Fruit fly (Drosophila melanogaster) whole organism, embryonic: ENCODE results near the gene Dpy-30L1.

Experiments used
- Awh ChIP-seq: fragments of 200-800 bp; sonication (Bioruptor generic); IDR thresholded peaks from 2 replicates; pipeline ENCODE4, ENCODE4 v1.3.6; 2022; ENCODE audit warnings: missing biosample characterization, missing genetic modification characterization
- BtbVII ChIP-seq: fragments of 200-800 bp; sonication (Bioruptor generic); optimal IDR thresholded peaks from 3 replicates; lab custom pipeline; 2017; ENCODE audit warnings: missing biosample characterization, mild to moderate bottlenecking, missing genetic modification characterization
- CG10462 ChIP-seq: fragments of 200-800 bp; sonication (Bioruptor generic); optimal IDR thresholded peaks from 2 replicates; lab custom pipeline; 2016; ENCODE audit warnings: missing biosample characterization, missing genetic modification characterization
- CG10654 ChIP-seq: fragments of 200-800 bp; sonication (Bioruptor generic); optimal IDR thresholded peaks from 2 replicates; lab custom pipeline; 2016; ENCODE audit warnings: missing biosample characterization, missing genetic modification characterization
- CG11504 ChIP-seq: fragments of 200-800 bp; sonication (Bioruptor generic); optimal IDR thresholded peaks from 3 replicates; lab custom pipeline; 2019; ENCODE audit warnings: missing biosample characterization, mild to moderate bottlenecking, missing genetic modification characterization, moderate library complexity
- CG12155 ChIP-seq: fragments of 200-800 bp; sonication (Bioruptor generic); optimal IDR thresholded peaks from 3 replicates; lab custom pipeline; 2016; ENCODE audit warnings: missing biosample characterization, missing genetic modification characterization
- CG12942 ChIP-seq: fragments of 200-800 bp; sonication (Bioruptor generic); optimal IDR thresholded peaks from 3 replicates; lab custom pipeline; 2016; ENCODE audit warnings: missing biosample characterization, missing genetic modification characterization
- CG14014 ChIP-seq: fragments of 200-800 bp; sonication (Bioruptor generic); IDR thresholded peaks from 2 replicates; pipeline ENCODE4 v1.3.6; 2022; ENCODE audit warnings: missing biosample characterization, missing genetic modification characterization
- CG14441 ChIP-seq: fragments of 200-800 bp; sonication (Bioruptor generic); IDR thresholded peaks from 2 replicates; pipeline ENCODE4 v1.3.6; 2022; ENCODE audit warnings: missing biosample characterization, missing genetic modification characterization
- CG17186 ChIP-seq: fragments of 200-800 bp; sonication (Bioruptor generic); optimal IDR thresholded peaks from 3 replicates; lab custom pipeline; 2017; ENCODE audit warnings: missing biosample characterization, missing genetic modification reagents, missing genetic modification characterization
- CG17568 ChIP-seq: fragments of 200-800 bp; sonication (Bioruptor generic); optimal IDR thresholded peaks from 2 replicates; lab custom pipeline; 2018; ENCODE audit warnings: missing biosample characterization, mild to moderate bottlenecking, missing genetic modification characterization, moderate library complexity
- CG17802 ChIP-seq: fragments of 200-800 bp; sonication (Bioruptor generic); optimal IDR thresholded peaks from 2 replicates; lab custom pipeline; 2018; ENCODE audit warnings: missing biosample characterization, mild to moderate bottlenecking, missing genetic modification characterization, moderate library complexity
- CG17912 ChIP-seq: fragments of 200-800 bp; sonication (Bioruptor generic); optimal IDR thresholded peaks from 2 replicates; lab custom pipeline; 2018; ENCODE audit warnings: missing biosample characterization, mild to moderate bottlenecking, missing genetic modification characterization
- CG1832 ChIP-seq: fragments of 200-800 bp; sonication (Bioruptor generic); optimal IDR thresholded peaks from 2 replicates; lab custom pipeline; 2017; ENCODE audit warnings: missing biosample characterization, mild to moderate bottlenecking, missing genetic modification characterization, inconsistent platforms
- CG18476 ChIP-seq: fragments of 200-800 bp; sonication (Bioruptor generic); optimal IDR thresholded peaks from 2 replicates; lab custom pipeline; 2016; ENCODE audit warnings: missing biosample characterization, mild to moderate bottlenecking, missing genetic modification characterization
- CG2202 ChIP-seq: fragments of 200-800 bp; sonication (Bioruptor generic); optimal IDR thresholded peaks from 2 replicates; lab custom pipeline; 2018; ENCODE audit warnings: missing biosample characterization, mild to moderate bottlenecking, missing genetic modification characterization
- CG33213 ChIP-seq: fragments of 200-800 bp; sonication (Bioruptor generic); optimal IDR thresholded peaks from 3 replicates; lab custom pipeline; 2016; ENCODE audit warnings: missing biosample characterization, missing genetic modification characterization
- CG34422 ChIP-seq: fragments of 200-800 bp; sonication (Bioruptor generic); IDR thresholded peaks from 3 replicates; pipeline ENCODE4 v1.3.6; 2022; ENCODE audit warnings: missing biosample characterization, missing genetic modification characterization
- CG4328 ChIP-seq: fragments of 200-800 bp; sonication (Bioruptor generic); optimal IDR thresholded peaks from 3 replicates; lab custom pipeline; 2017; ENCODE audit warnings: missing biosample characterization, missing genetic modification reagents, missing genetic modification characterization
- CG6689 ChIP-seq: fragments of 200-800 bp; sonication (Bioruptor generic); IDR thresholded peaks from 2 replicates; pipeline ENCODE4 v1.3.6; 2022; ENCODE audit warnings: missing biosample characterization, missing genetic modification characterization
- CG7372 ChIP-seq: fragments of 200-800 bp; sonication (Bioruptor generic); IDR thresholded peaks from 2 replicates; pipeline ENCODE4 v1.3.6; 2022; ENCODE audit warnings: missing biosample characterization, missing genetic modification characterization
- CG7839 ChIP-seq: fragments of 200-800 bp; sonication (Bioruptor generic); optimal IDR thresholded peaks from 3 replicates; lab custom pipeline; 2018; ENCODE audit warnings: missing biosample characterization, mild to moderate bottlenecking, missing genetic modification characterization, moderate library complexity
- CG7987 ChIP-seq: fragments of 200-800 bp; sonication (Bioruptor generic); optimal IDR thresholded peaks from 2 replicates; lab custom pipeline; 2018; ENCODE audit warnings: missing biosample characterization, mild to moderate bottlenecking, missing genetic modification characterization, moderate library complexity
- CG8944 ChIP-seq: fragments of 200-800 bp; sonication (Bioruptor generic); optimal IDR thresholded peaks from 3 replicates; lab custom pipeline; 2016; ENCODE audit warnings: missing biosample characterization, missing genetic modification characterization
- CG9437 ChIP-seq: fragments of 200-800 bp; sonication (Bioruptor generic); optimal IDR thresholded peaks from 2 replicates; lab custom pipeline; 2018; ENCODE audit warnings: missing biosample characterization, mild to moderate bottlenecking, missing genetic modification characterization
- H2.0 ChIP-seq: fragments of 200-800 bp; sonication (Bioruptor generic); IDR thresholded peaks from 2 replicates; pipeline ENCODE4 v1.3.6; 2022; ENCODE audit warnings: missing biosample characterization, missing genetic modification characterization
- HHEX ChIP-seq: fragments of 200-800 bp; sonication (Bioruptor generic); optimal IDR thresholded peaks from 3 replicates; lab custom pipeline; 2017; ENCODE audit warnings: missing biosample characterization, mild to moderate bottlenecking, missing genetic modification characterization, missing genetic modification reagents
- Hr39 ChIP-seq: fragments of >200 bp; optimal IDR thresholded peaks from 2 replicates; lab custom pipeline; 2017
- NfI ChIP-seq: fragments of 200-800 bp; sonication (Bioruptor generic); optimal IDR thresholded peaks from 3 replicates; lab custom pipeline; 2018; ENCODE audit warnings: missing biosample characterization, mild to moderate bottlenecking, missing genetic modification characterization, moderate library complexity
- PHDP ChIP-seq: fragments of 200-800 bp; sonication (Bioruptor generic); optimal IDR thresholded peaks from 3 replicates; lab custom pipeline; 2018; ENCODE audit warnings: missing biosample characterization, mild to moderate bottlenecking, missing genetic modification characterization, moderate library complexity
- Pdp1 ChIP-seq, 2 experiments: fragments of 200-800 bp; sonication (Bioruptor generic); optimal IDR thresholded peaks; 3 replicates each; lab custom pipeline; 2016; ENCODE audit warnings: missing biosample characterization in 2 of 2, missing genetic modification characterization in 2 of 2, mild to moderate bottlenecking in 1 of 2, moderate library complexity in 1 of 2
- Rx ChIP-seq: fragments of 200-800 bp; sonication (Bioruptor generic); IDR thresholded peaks from 2 replicates; pipeline ENCODE4 v1.3.6; 2022; ENCODE audit warnings: missing biosample characterization, missing genetic modification characterization
- Sin3A ChIP-seq: fragments of >200 bp; optimal IDR thresholded peaks from 2 replicates; lab custom pipeline; 2018
- Xbp1 ChIP-seq: fragments of 200-800 bp; sonication (Bioruptor generic); optimal IDR thresholded peaks from 3 replicates; lab custom pipeline; 2016; ENCODE audit warnings: missing biosample characterization, mild to moderate bottlenecking, missing genetic modification characterization
- bcd ChIP-seq: fragments of 200-800 bp; sonication (Bioruptor generic); optimal IDR thresholded peaks from 2 replicates; lab custom pipeline; 2017; ENCODE audit warnings: missing biosample characterization, mild to moderate bottlenecking, missing genetic modification characterization
- dan ChIP-seq: fragments of 200-800 bp; sonication (Bioruptor generic); IDR thresholded peaks from 2 replicates; pipeline ENCODE4 v1.3.6; 2022; ENCODE audit warnings: missing biosample characterization, missing genetic modification characterization
- disco-r ChIP-seq: fragments of 200-800 bp; sonication (Bioruptor generic); optimal IDR thresholded peaks from 2 replicates; lab custom pipeline; 2016; ENCODE audit warnings: missing biosample characterization, missing genetic modification characterization
- esg ChIP-seq: fragments of 200-800 bp; sonication (Bioruptor generic); conservative IDR thresholded peaks from 2 replicates; pipeline ENCODE4 v1.3.6; 2022; ENCODE audit warnings: missing biosample characterization, missing genetic modification characterization
- eyg ChIP-seq: fragments of 200-800 bp; sonication (Bioruptor generic); optimal IDR thresholded peaks from 3 replicates; lab custom pipeline; 2016; ENCODE audit warnings: missing biosample characterization, missing genetic modification characterization
- fd102C ChIP-seq: fragments of 200-800 bp; sonication (Bioruptor generic); optimal IDR thresholded peaks from 2 replicates; lab custom pipeline; 2018; ENCODE audit warnings: missing biosample characterization, mild to moderate bottlenecking, missing genetic modification characterization, moderate library complexity
- hb ChIP-seq: fragments of 200-800 bp; sonication (Bioruptor generic); IDR thresholded peaks from 3 replicates; pipeline ENCODE4 v1.3.6; 2022; ENCODE audit warnings: missing biosample characterization, missing genetic modification characterization; ENCODE audit not compliant: partially characterized antibody
- hkb ChIP-seq, 2 experiments: fragments of 200-800 bp in 1 of 2; fragments of >200 bp in 1 of 2; sonication (Bioruptor generic) in 1 of 2; IDR thresholded peaks in 1 of 2; optimal IDR thresholded peaks in 1 of 2; 2 replicates each; pipeline versions ENCODE4 v1.3.6 to Lab custom; 2017 to 2022; ENCODE audit warnings: missing biosample characterization in 1 of 2, missing genetic modification characterization in 1 of 2
- klu ChIP-seq: fragments of 200-800 bp; sonication (Bioruptor generic); IDR thresholded peaks from 2 replicates; pipeline ENCODE4 v1.3.6; 2022; ENCODE audit warnings: missing biosample characterization, missing genetic modification characterization
- nerfin-2 ChIP-seq: fragments of 200-800 bp; sonication (Bioruptor generic); IDR thresholded peaks from 2 replicates; pipeline ENCODE4 v1.3.6; 2022; ENCODE audit warnings: missing biosample characterization, missing genetic modification characterization; ENCODE audit not compliant: partially characterized antibody
- pb ChIP-seq: fragments of 200-800 bp; sonication (Bioruptor generic); optimal IDR thresholded peaks from 3 replicates; lab custom pipeline; 2016; ENCODE audit warnings: missing biosample characterization, missing genetic modification characterization
- ranshi ChIP-seq: fragments of 200-800 bp; sonication (Bioruptor generic); IDR thresholded peaks from 2 replicates; pipeline ENCODE4 v1.3.6; 2022; ENCODE audit warnings: missing biosample characterization, missing genetic modification characterization
- sisA ChIP-seq: fragments of 200-800 bp; sonication (Bioruptor generic); IDR thresholded peaks from 2 replicates; pipeline ENCODE4 v1.3.6; 2022; ENCODE audit warnings: missing biosample characterization, missing genetic modification characterization
- slou ChIP-seq: fragments of 200-800 bp; sonication (Bioruptor generic); optimal IDR thresholded peaks from 3 replicates; lab custom pipeline; 2016; ENCODE audit warnings: missing biosample characterization, missing genetic modification characterization
- unpg ChIP-seq: fragments of 200-800 bp; sonication (Bioruptor generic); optimal IDR thresholded peaks from 3 replicates; lab custom pipeline; 2018; ENCODE audit warnings: missing biosample characterization, mild to moderate bottlenecking, missing genetic modification characterization, moderate library complexity
- wdn ChIP-seq: fragments of 200-800 bp; sonication (Bioruptor generic); IDR thresholded peaks from 2 replicates; pipeline ENCODE4 v1.3.6; 2022; ENCODE audit warnings: missing biosample characterization, missing genetic modification characterization
- z ChIP-seq: fragments of 200-800 bp; sonication (Bioruptor generic); IDR thresholded peaks from 3 replicates; pipeline ENCODE4 v1.3.6; 2022; ENCODE audit warnings: missing biosample characterization, missing genetic modification characterization

The Dpy-30L1 gene

DNA sequence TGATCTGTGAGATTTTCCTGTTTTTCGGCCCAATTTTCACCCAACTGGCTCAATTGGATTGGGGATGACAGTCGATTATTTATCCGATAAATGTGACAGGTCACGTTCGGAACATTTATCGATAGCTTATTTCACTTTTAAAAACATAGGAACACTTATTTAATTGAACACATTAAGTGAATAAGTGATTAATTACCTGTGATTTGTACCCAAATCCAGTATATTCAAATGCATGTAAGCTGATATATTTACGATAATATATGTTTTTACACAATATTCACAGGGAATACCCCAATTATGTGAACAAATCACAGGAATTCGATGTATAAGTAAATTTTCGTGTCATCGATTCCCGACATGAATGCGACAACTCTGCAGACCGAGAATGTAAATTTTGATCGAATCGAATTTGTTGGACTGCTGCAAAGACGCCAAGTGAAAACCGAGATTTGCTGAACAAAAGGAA is at the start of gene Dpy-30L1, which contains the start of gene EMC3 (continued):
- TF ChIP-seq esg (GFP tag; lab: Robert Waterston, UW) (0 out of 2 replicates have a peak, but pooled peaks have one; percentile 19), CG11504 (no peak), Sin3A (lab: Kevin White, UChicago) (peak; percentile 74), HHEX (GFP tag; lab: Kevin White, UChicago) (peak; percentile 15), bcd (GFP tag; lab: Kevin White, UChicago) (no peak), ranshi (GFP tag; lab: Robert Waterston, UW) (peak; percentile 47; the same call in 1 of the 2 replicates), CG10462 (no peak), CG12155 (peak; percentile 54), klu (GFP tag; lab: Robert Waterston, UW) (peak; percentile 12; the same call in 1 of the 2 replicates), Awh (no peak), CG7987 (GFP tag; lab: Kevin White, UChicago) (no peak), CG17802 (tag; lab: Kevin White, UChicago) (no peak), CG7372 (GFP tag; lab: Robert Waterston, UW) (0 out of 2 replicates have a peak, but pooled peaks have one; percentile 23), CG8944 (GFP tag; lab: Kevin White, UChicago) (peak; percentile 29), hkb (optimal IDR thresholded peaks at IDR 0.05; lab: Kevin White, UChicago) (no peak), hkb (GFP tag; IDR thresholded peaks at IDR 0.05; lab: Robert Waterston, UW) (peak; percentile 57), BtbVII (GFP tag; lab: Kevin White, UChicago) (no peak), PHDP (tag; lab: Kevin White, UChicago) (peak; percentile 67), CG17568 (GFP tag; lab: Kevin White, UChicago) (no peak), disco-r (GFP tag; lab: Kevin White, UChicago) (peak; percentile 18), CG7839 (tag; lab: Kevin White, UChicago) (no peak), CG2202 (tag; lab: Kevin White, UChicago) (peak; percentile 24), hb (GFP tag; lab: Robert Waterston, UW) (peak; percentile 73; the same call in 2 of the 3 replicates), NfI (peak; percentile 33), CG34422 (peak; percentile 66; the same call in 2 of the 3 replicates), CG10654 (GFP tag; lab: Kevin White, UChicago) (peak; percentile 37), Xbp1 (GFP tag; lab: Kevin White, UChicago) (peak; percentile 67), CG17912 (GFP tag; lab: Kevin White, UChicago) (no peak), unpg (GFP tag; lab: Kevin White, UChicago) (no peak), CG33213 (GFP tag; lab: Kevin White, UChicago) (peak; percentile 54), CG18476 (GFP tag; lab: Kevin White, UChicago) (no peak), dan (GFP tag; lab: Robert Waterston, UW) (no peak), Rx (no peak), CG12942 (GFP tag; lab: Kevin White, UChicago) (peak; percentile 32), Hr39 (lab: Kevin White, UChicago) (no peak), CG9437 (GFP tag; lab: Kevin White, UChicago) (no peak), CG4328 (GFP tag; lab: Kevin White, UChicago) (peak; percentile 1), wdn (GFP tag; lab: Robert Waterston, UW) (no peak), CG1832 (GFP tag; lab: Kevin White, UChicago) (no peak), H2.0 (peak; percentile 48), Pdp1 (GFP tag; optimal IDR thresholded peaks at IDR 0.05; lab: Kevin White, UChicago) (peak; percentile 24 to 53), z (no peak), sisA (GFP tag; lab: Robert Waterston, UW) (peak; percentile 34), eyg (GFP tag; lab: Kevin White, UChicago) (no peak), CG6689 (GFP tag; lab: Robert Waterston, UW) (peak; percentile 65), CG17186 (peak; percentile 77), slou (GFP tag; lab: Kevin White, UChicago) (no peak), pb (GFP tag; lab: Kevin White, UChicago) (no peak), nerfin-2 (GFP tag; lab: Robert Waterston, UW) (peak; percentile 47; the same call in 1 of the 2 replicates), CG14014 (GFP tag; lab: Robert Waterston, UW) (no peak), fd102C (GFP tag; lab: Kevin White, UChicago) (no peak), CG14441 (GFP tag; lab: Robert Waterston, UW) (peak; percentile 53; the same call in 1 of the 2 replicates)
